Fruit fly (Drosophila melanogaster) whole organism, pupa: ENCODE data around the gene CG34250.

Source experiments
- CG13204 ChIP-seq: fragments of 200-800 bp; sonication (Bioruptor generic); optimal IDR thresholded peaks from 2 replicates; lab custom pipeline; 2018; ENCODE audit warnings: missing biosample characterization, mild to moderate bottlenecking, missing genetic modification characterization, moderate library complexity
- Pif1B ChIP-seq: fragments of 200-800 bp; sonication (Bioruptor generic); optimal IDR thresholded peaks from 3 replicates; lab custom pipeline; 2016; ENCODE audit warnings: missing biosample characterization, missing genetic modification characterization

dm6 chr3L:17427013-17427412, 49.0 kb upstream of the CG34250 start, which contains the start of gene Polr3G:
- TF ChIP-seq CG13204 (GFP tag; lab: Kevin White, UChicago) (no peak), Pif1B (no peak)
